Worm (Caenorhabditis elegans): Measurements from ENCODE around the gene K08C7.6.
"Not testable (repeated sequence)": the region's sequence is repeated elsewhere in the genome, so short reads cannot be mapped to it uniquely, and the experiment has no call there.

Gene K08C7.6

ce11 chrIV:10656770-10657323 lies 28.8 kb downstream of the K08C7.6 start, which contains the start of gene K08C7.1 (continued):
- TF ChIP-seq daf-16 (GFP tag; optimal IDR thresholded peaks at IDR 0.05) = no peak
- peak; percentile 48 for TF ChIP-seq daf-16 (tag; optimal IDR thresholded peaks at IDR 0.05)
- peak; percentile 18 for TF ChIP-seq hlh-11 (tag; optimal IDR thresholded peaks at IDR 0.05)

- not testable (repeated sequence) for TF ChIP-seq R02D3.7 (tag; optimal IDR thresholded peaks at IDR 0.05); aly-2 (tag; optimal IDR thresholded peaks at IDR 0.05); dmd-6 (GFP tag; IDR thresholded peaks at IDR 0.05)
These were observed 31.6 kb downstream of the K08C7.6 start, which contains the start of gene glb-19 for ce11 chrIV:10654047-10654446. glb-19 (minus strand) TSS chrIV:10654147.

ce11 chrIV:10638977-10639376 lies 46.7 kb downstream of the K08C7.6 start, which contains the start of gene F56C4.2:
F56C4.2 (plus strand) TSS chrIV:10639277.
- TF ChIP-seq hif-1 (tag; optimal IDR thresholded peaks at IDR 0.05) (no peak), aha-1 (tag) (peak; percentile 65)

ce11 chrIV:10636649-10637048 lies 49.0 kb downstream of the K08C7.6 start, which contains the start of gene F56C4.1:
F56C4.1 (plus strand) TSS chrIV:10636949.
- TF ChIP-seq spr-1 (tag; optimal IDR thresholded peaks at IDR 0.05) (no peak), mxl-2 (GFP tag; conservative IDR thresholded peaks at IDR 0.05) (no peak), nhr-10 (tag; optimal IDR thresholded peaks at IDR 0.05) (no peak), aly-2 (tag; optimal IDR thresholded peaks at IDR 0.05) (no peak), fos-1 (tag; optimal IDR thresholded peaks at IDR 0.05) (no peak), daf-16 (GFP tag; optimal IDR thresholded peaks at IDR 0.05) (no peak), daf-16 (tag; optimal IDR thresholded peaks at IDR 0.05) (no peak), aha-1 (tag) (no peak), D1046.2 (GFP tag; IDR thresholded peaks at IDR 0.05) (no peak), ceh-32 (tag; optimal IDR thresholded peaks at IDR 0.05; ENCODE audit: poor library complexity) (no peak), hmg-1.1 (GFP tag; IDR thresholded peaks at IDR 0.05) (no peak), zip-11 (GFP tag; IDR thresholded peaks at IDR 0.05) (no peak), lir-3 (tag; optimal IDR thresholded peaks at IDR 0.05) (no peak)

All from whole organism, L4 larva.